Worm (Caenorhabditis elegans): ENCODE measurements around the gene F15E6.9.

- TF ChIP-seq flt-1 (GFP tag; IDR thresholded peaks at IDR 0.05) (no peak), tab-1 (GFP tag; IDR thresholded peaks at IDR 0.05) (no peak), T22C8.4 (GFP tag; IDR thresholded peaks at IDR 0.05) (no peak)
Observed at ce11 chrIV:4298983-4299382, at the start of gene F15E6.9.
